Fruit fly (Drosophila melanogaster) whole organism, embryonic: ENCODE data around the gene CG8176.

Source experiments
- CG1024 ChIP-seq: fragments of 200-800 bp; sonication (Bioruptor generic); IDR thresholded peaks from 2 replicates; pipeline ENCODE4 v1.3.6; 2022; ENCODE audit warnings: missing biosample characterization, missing genetic modification characterization
- CG11093 ChIP-seq: fragments of 200-800 bp; sonication (Bioruptor generic); IDR thresholded peaks from 3 replicates; pipeline ENCODE4 v1.3.6; 2022; ENCODE audit warnings: missing biosample characterization, missing genetic modification characterization
- CG12236 ChIP-seq: fragments of 200-800 bp; sonication (Bioruptor generic); optimal IDR thresholded peaks from 2 replicates; lab custom pipeline; 2016; ENCODE audit warnings: missing biosample characterization, missing genetic modification characterization
- CG12391 ChIP-seq: fragments of 200-800 bp; sonication (Bioruptor generic); optimal IDR thresholded peaks from 3 replicates; lab custom pipeline; 2018; ENCODE audit warnings: missing biosample characterization, mild to moderate bottlenecking, missing genetic modification characterization, moderate library complexity
- CG13775 ChIP-seq: fragments of 200-800 bp; sonication (Bioruptor generic); optimal IDR thresholded peaks from 3 replicates; lab custom pipeline; 2017; ENCODE audit warnings: missing biosample characterization, mild to moderate bottlenecking, missing genetic modification characterization
- CG14050 ChIP-seq: fragments of 200-800 bp; sonication (Bioruptor generic); IDR thresholded peaks from 3 replicates; pipeline ENCODE4 v1.3.6; 2022; ENCODE audit warnings: missing biosample characterization, missing genetic modification characterization
- CG15011 ChIP-seq: fragments of 200-800 bp; sonication (Bioruptor generic); optimal IDR thresholded peaks from 3 replicates; lab custom pipeline; 2018; ENCODE audit warnings: missing biosample characterization, mild to moderate bottlenecking, missing genetic modification characterization
- CG16779 ChIP-seq: fragments of 200-800 bp; sonication (Bioruptor generic); IDR thresholded peaks from 2 replicates; pipeline ENCODE4 v1.3.6; 2022; ENCODE audit warnings: missing biosample characterization, missing genetic modification characterization
- CG17385 ChIP-seq: fragments of 200-800 bp; sonication (Bioruptor generic); optimal IDR thresholded peaks from 3 replicates; lab custom pipeline; 2018; ENCODE audit warnings: missing biosample characterization, mild to moderate bottlenecking, missing genetic modification characterization
- CG17912 ChIP-seq: fragments of 200-800 bp; sonication (Bioruptor generic); optimal IDR thresholded peaks from 2 replicates; lab custom pipeline; 2018; ENCODE audit warnings: missing biosample characterization, mild to moderate bottlenecking, missing genetic modification characterization
- CG18599 ChIP-seq: fragments of 200-800 bp; sonication (Bioruptor generic); optimal IDR thresholded peaks from 3 replicates; lab custom pipeline; 2017; ENCODE audit warnings: missing biosample characterization, missing genetic modification characterization, mild to moderate bottlenecking, moderate library complexity, missing genetic modification reagents
- CG2199 ChIP-seq: fragments of 200-800 bp; sonication (Bioruptor generic); IDR thresholded peaks from 3 replicates; pipeline ENCODE4 v1.3.6; 2022; ENCODE audit warnings: missing biosample characterization, missing genetic modification characterization
- CG3847 ChIP-seq: fragments of 200-800 bp; sonication (Bioruptor generic); IDR thresholded peaks from 2 replicates; pipeline ENCODE4 v1.3.6; 2022; ENCODE audit warnings: missing biosample characterization, missing genetic modification characterization
- CG4730 ChIP-seq: fragments of 200-800 bp; sonication (Bioruptor generic); IDR thresholded peaks from 2 replicates; pipeline ENCODE4 v1.3.6; 2022; ENCODE audit warnings: missing biosample characterization, missing genetic modification characterization
- CG7928 ChIP-seq: fragments of 200-800 bp; sonication (Bioruptor generic); optimal IDR thresholded peaks from 2 replicates; lab custom pipeline; 2017; ENCODE audit warnings: missing biosample characterization, mild to moderate bottlenecking, missing genetic modification characterization
- CG7963 ChIP-seq: fragments of 200-800 bp; sonication (Bioruptor generic); IDR thresholded peaks from 3 replicates; pipeline ENCODE4 v1.3.6; 2022; ENCODE audit warnings: missing biosample characterization, missing genetic modification characterization; ENCODE audit not compliant: partially characterized antibody
- CG8290 ChIP-seq, 3 experiments: fragments of 200-800 bp; sonication (Bioruptor generic); optimal IDR thresholded peaks; 2 replicates each; lab custom pipeline; 2016 to 2019; ENCODE audit warnings: missing biosample characterization in 3 of 3, missing genetic modification characterization in 3 of 3, mild to moderate bottlenecking in 2 of 3, moderate library complexity in 1 of 3
- CG8478 ChIP-seq: fragments of >200 bp; optimal IDR thresholded peaks from 2 replicates; lab custom pipeline; 2018
- CG8944 ChIP-seq: fragments of 200-800 bp; sonication (Bioruptor generic); optimal IDR thresholded peaks from 3 replicates; lab custom pipeline; 2016; ENCODE audit warnings: missing biosample characterization, missing genetic modification characterization
- CkIIα-i1 ChIP-seq: fragments of 200-800 bp; sonication (Bioruptor generic); IDR thresholded peaks from 2 replicates; pipeline ENCODE4 v1.3.6; 2022; ENCODE audit warnings: missing biosample characterization, missing genetic modification characterization
- Dbx ChIP-seq: fragments of 200-800 bp; sonication (Bioruptor generic); IDR thresholded peaks from 3 replicates; pipeline ENCODE4 v1.3.6; 2022; ENCODE audit warnings: missing biosample characterization, missing genetic modification characterization
- GATAe ChIP-seq: fragments of 200-800 bp; sonication (Bioruptor generic); conservative IDR thresholded peaks from 2 replicates; pipeline ENCODE4 v1.3.6; 2022; ENCODE audit warnings: missing biosample characterization, missing genetic modification characterization
- Gug ChIP-seq: fragments of 200-800 bp; sonication (Bioruptor generic); IDR thresholded peaks from 4 replicates; pipeline ENCODE4 v1.3.6; 2022; ENCODE audit warnings: missing biosample characterization, missing genetic modification characterization
- Hand ChIP-seq: fragments of 200-800 bp; sonication (Bioruptor generic); optimal IDR thresholded peaks from 2 replicates; lab custom pipeline; 2017; ENCODE audit warnings: mild to moderate bottlenecking, missing biosample characterization, missing genetic modification reagents, missing genetic modification characterization
- Kr ChIP-seq: fragments of 200-800 bp; sonication (Bioruptor generic); optimal IDR thresholded peaks from 2 replicates; lab custom pipeline; 2017; ENCODE audit warnings: missing biosample characterization, mild to moderate bottlenecking, missing genetic modification characterization
- Myb ChIP-seq: fragments of 200-800 bp; sonication (Bioruptor generic); optimal IDR thresholded peaks from 2 replicates; lab custom pipeline; 2016; ENCODE audit warnings: missing biosample characterization, missing genetic modification characterization
- PHDP ChIP-seq: fragments of 200-800 bp; sonication (Bioruptor generic); optimal IDR thresholded peaks from 3 replicates; lab custom pipeline; 2018; ENCODE audit warnings: missing biosample characterization, mild to moderate bottlenecking, missing genetic modification characterization, moderate library complexity
- Ptx1 ChIP-seq: fragments of 200-800 bp; sonication (Bioruptor generic); IDR thresholded peaks from 2 replicates; pipeline ENCODE4 v1.3.6; 2022; ENCODE audit warnings: missing biosample characterization, missing genetic modification characterization
- Rfx ChIP-seq: fragments of 200-800 bp; sonication (Bioruptor generic); IDR thresholded peaks from 2 replicates; pipeline ENCODE4 v1.3.6; 2022; ENCODE audit warnings: missing biosample characterization, missing genetic modification characterization
- Scr ChIP-seq: fragments of 200-800 bp; sonication (Bioruptor generic); IDR thresholded peaks from 2 replicates; pipeline ENCODE4 v1.3.6; 2022; ENCODE audit warnings: missing biosample characterization, missing genetic modification characterization; ENCODE audit not compliant: partially characterized antibody
- Side ChIP-seq: fragments of 200-800 bp; sonication (Bioruptor generic); optimal IDR thresholded peaks from 2 replicates; lab custom pipeline; 2016; ENCODE audit warnings: missing biosample characterization, missing genetic modification characterization
- al ChIP-seq: fragments of 200-800 bp; sonication (Bioruptor generic); IDR thresholded peaks from 2 replicates; pipeline ENCODE4 v1.3.6; 2022; ENCODE audit warnings: missing biosample characterization, missing genetic modification characterization
- cato ChIP-seq: fragments of 200-800 bp; sonication (Bioruptor generic); optimal IDR thresholded peaks from 2 replicates; lab custom pipeline; 2016; ENCODE audit warnings: missing biosample characterization, missing genetic modification characterization, borderline replicate concordance
- chinmo ChIP-seq: fragments of 200-800 bp; sonication (Bioruptor generic); IDR thresholded peaks from 4 replicates; pipeline ENCODE4 v1.3.6; 2022; ENCODE audit warnings: missing biosample characterization, missing genetic modification characterization; ENCODE audit not compliant: partially characterized antibody
- danr ChIP-seq: fragments of 200-800 bp; sonication (Bioruptor generic); IDR thresholded peaks from 2 replicates; pipeline ENCODE4 v1.3.6; 2022; ENCODE audit warnings: missing biosample characterization, missing genetic modification characterization
- dati ChIP-seq: fragments of 200-800 bp; sonication (Bioruptor generic); IDR thresholded peaks from 2 replicates; pipeline ENCODE4 v1.3.6; 2022; ENCODE audit warnings: missing biosample characterization, missing genetic modification characterization
- dm ChIP-seq: fragments of 200-800 bp; sonication (Bioruptor generic); optimal IDR thresholded peaks from 3 replicates; lab custom pipeline; 2016; ENCODE audit warnings: missing biosample characterization, missing genetic modification characterization
- h ChIP-seq: fragments of >200 bp; optimal IDR thresholded peaks from 2 replicates; lab custom pipeline; 2017
- jigr1 ChIP-seq: fragments of 200-800 bp; sonication (Bioruptor generic); IDR thresholded peaks from 3 replicates; pipeline ENCODE4 v1.3.6; 2022; ENCODE audit warnings: missing biosample characterization, missing genetic modification characterization
- kah ChIP-seq: fragments of 200-800 bp; sonication (Bioruptor generic); optimal IDR thresholded peaks from 2 replicates; lab custom pipeline; 2018; ENCODE audit warnings: missing biosample characterization, mild to moderate bottlenecking, missing genetic modification characterization
- kay ChIP-seq: fragments of 200-800 bp; sonication (Bioruptor generic); optimal IDR thresholded peaks from 2 replicates; lab custom pipeline; 2016; ENCODE audit warnings: missing biosample characterization, missing genetic modification characterization
- maf-S ChIP-seq: fragments of 200-800 bp; sonication (Bioruptor generic); optimal IDR thresholded peaks from 2 replicates; lab custom pipeline; 2016; ENCODE audit warnings: missing biosample characterization, missing genetic modification characterization
- org-1 ChIP-seq: fragments of 200-800 bp; sonication (Bioruptor generic); optimal IDR thresholded peaks from 2 replicates; lab custom pipeline; 2017; ENCODE audit warnings: missing biosample characterization, missing genetic modification characterization
- pan ChIP-seq, 4 experiments: fragments of >200 bp in 3 of 4; fragments of 200-800 bp in 1 of 4; sonication (Bioruptor generic) in 1 of 4; optimal IDR thresholded peaks in 3 of 4; IDR thresholded peaks in 1 of 4; 2 replicates each; pipeline versions ENCODE4 v1.3.6 to Lab custom; 2017 to 2022; ENCODE audit warnings: missing biosample characterization in 2 of 4, missing genetic modification characterization in 2 of 4, mixed read lengths in 1 of 4
- pum ChIP-seq: fragments of 200-800 bp; sonication (Bioruptor generic); optimal IDR thresholded peaks from 2 replicates; lab custom pipeline; 2016; ENCODE audit warnings: missing biosample characterization, missing genetic modification characterization
- row ChIP-seq: fragments of 200-800 bp; sonication (Bioruptor generic); IDR thresholded peaks from 3 replicates; pipeline ENCODE4 v1.3.6; 2022; ENCODE audit warnings: missing biosample characterization, missing genetic modification characterization
- so ChIP-seq: fragments of 200-800 bp; sonication (Bioruptor generic); IDR thresholded peaks from 3 replicates; pipeline ENCODE4 v1.3.6; 2022; ENCODE audit warnings: missing biosample characterization, missing genetic modification characterization
- sob ChIP-seq: fragments of 200-800 bp; sonication (Bioruptor generic); IDR thresholded peaks from 2 replicates; pipeline ENCODE4 v1.3.6; 2022; ENCODE audit warnings: missing biosample characterization, missing genetic modification characterization
- ssp ChIP-seq: fragments of 200-800 bp; sonication (Bioruptor generic); IDR thresholded peaks from 2 replicates; pipeline ENCODE4 v1.3.6; 2022; ENCODE audit warnings: missing biosample characterization, missing genetic modification characterization
- twi ChIP-seq: fragments of 200-800 bp; optimal IDR thresholded peaks from 2 replicates; lab custom pipeline; 2019; ENCODE audit warnings: missing biosample characterization, mild to moderate bottlenecking, missing genetic modification characterization, moderate library complexity

CG8176 gene

DNA sequence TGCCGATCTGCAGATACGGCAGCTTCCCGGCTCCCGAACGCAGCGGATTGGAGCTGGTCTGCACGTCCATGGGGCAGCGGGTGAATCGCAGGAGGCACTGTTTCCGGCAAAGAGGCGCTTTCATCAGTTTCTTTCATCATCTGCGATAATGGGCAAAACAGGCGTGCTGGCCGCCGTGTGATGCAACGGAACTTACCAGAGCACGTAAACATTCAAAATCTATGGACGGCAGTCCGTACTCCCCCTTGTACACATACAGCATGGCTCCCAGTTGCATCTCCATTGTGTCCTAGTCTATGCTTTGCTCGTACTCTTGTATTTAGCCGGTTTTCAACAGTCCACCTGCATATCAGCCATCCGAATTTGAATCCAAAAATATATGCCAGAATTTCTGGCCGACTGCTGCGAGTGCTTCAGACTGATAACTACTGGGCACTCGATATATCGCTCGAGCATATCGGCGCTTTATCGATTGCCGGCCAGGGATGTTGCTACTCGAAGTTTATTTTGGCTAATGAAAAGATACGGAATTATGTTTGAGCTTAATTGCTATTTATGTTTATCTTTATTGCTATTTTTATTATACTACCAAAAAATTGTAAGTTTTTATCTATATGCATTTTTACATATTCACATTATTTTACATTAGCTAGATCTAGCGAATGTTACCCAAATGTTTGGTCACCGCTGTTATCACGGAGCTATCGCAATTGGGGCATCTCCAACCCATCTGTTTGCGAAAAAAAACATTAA, 47.6 kb downstream of the CG8176 start, which contains the start of the genes CG9393 and Vps45 (continued):
- TF ChIP-seq maf-S (GFP tag; lab: Kevin White, UChicago) (peak; percentile 59), row (GFP tag; lab: Robert Waterston, UW) (peak; percentile 89), Rfx (peak; percentile 64), Side (GFP tag; lab: Kevin White, UChicago) (peak; percentile 23), CG8478 (lab: Kevin White, UChicago) (no peak), h (lab: Kevin White, UChicago) (no peak), CkIIα-i1 (GFP tag; lab: Robert Waterston, UW) (no peak), Dbx (GFP tag; lab: Robert Waterston, UW) (peak; percentile 80), CG7928 (GFP tag; lab: Kevin White, UChicago) (peak; percentile 78), CG16779 (GFP tag; lab: Robert Waterston, UW) (no peak), dati (GFP tag; lab: Robert Waterston, UW) (no peak), org-1 (GFP tag; lab: Kevin White, UChicago) (no peak), CG18599 (GFP tag; lab: Kevin White, UChicago) (no peak), CG11093 (GFP tag; lab: Robert Waterston, UW) (no peak), PHDP (tag; lab: Kevin White, UChicago) (peak; percentile 55), Kr (GFP tag; lab: Kevin White, UChicago) (no peak), Myb (GFP tag; lab: Kevin White, UChicago) (peak; percentile 72), CG15011 (GFP tag; lab: Kevin White, UChicago) (no peak), chinmo (GFP tag; lab: Robert Waterston, UW) (peak; percentile 89; the same call in 3 of the 4 replicates), jigr1 (GFP tag; lab: Robert Waterston, UW) (no peak), CG17385 (GFP tag; lab: Kevin White, UChicago) (peak; percentile 49), CG2199 (GFP tag; lab: Robert Waterston, UW) (no peak), CG14050 (GFP tag; lab: Robert Waterston, UW) (no peak), danr (GFP tag; lab: Robert Waterston, UW) (no peak), dm (GFP tag; lab: Kevin White, UChicago) (peak; percentile 76), Scr (GFP tag; lab: Robert Waterston, UW) (peak; percentile 94), pum (GFP tag; lab: Kevin White, UChicago) (peak; percentile 60), sob (GFP tag; lab: Robert Waterston, UW) (peak; percentile 71; the same call in 1 of the 2 replicates), GATAe (GFP tag; lab: Robert Waterston, UW) (peak; percentile 71), CG8290 (GFP tag; optimal IDR thresholded peaks at IDR 0.05; lab: Kevin White, UChicago) (peak; percentile 47), CG8290 (tag; optimal IDR thresholded peaks at IDR 0.05; lab: Kevin White, UChicago) (no peak), kah (GFP tag; lab: Kevin White, UChicago) (no peak), CG3847 (peak; percentile 70), CG12236 (GFP tag; lab: Kevin White, UChicago) (no peak), CG4730 (GFP tag; lab: Robert Waterston, UW) (0 out of 2 replicates have a peak, but pooled peaks have one; percentile 34), CG8944 (GFP tag; lab: Kevin White, UChicago) (peak; percentile 7), ssp (peak; percentile 55), CG7963 (peak; percentile 87), CG12391 (tag; lab: Kevin White, UChicago) (peak; percentile 80), twi (tag; lab: Kevin White, UChicago) (peak; percentile 67), Gug (GFP tag; lab: Robert Waterston, UW) (peak; percentile 65; the same call in 2 of the 4 replicates), pan (optimal IDR thresholded peaks at IDR 0.05; lab: Kevin White, UChicago) (no peak), pan (GFP tag; optimal IDR thresholded peaks at IDR 0.05 in 1 of 2, IDR thresholded peaks at IDR 0.05 in 1 of 2) (peak in 1 of 2 experiments; percentile 32), so (GFP tag; lab: Robert Waterston, UW) (no peak), CG1024 (GFP tag; lab: Robert Waterston, UW) (no peak), Hand (GFP tag; lab: Kevin White, UChicago) (no peak), Ptx1 (GFP tag; lab: Robert Waterston, UW) (peak; percentile 58), cato (GFP tag; lab: Kevin White, UChicago) (peak; percentile 20), CG17912 (GFP tag; lab: Kevin White, UChicago) (peak; percentile 0), CG13775 (peak; percentile 68), kay (peak; percentile 20), al (GFP tag; lab: Robert Waterston, UW) (peak; percentile 67)
